Worm (Caenorhabditis elegans): Measurements from ENCODE around the gene ugt-14.

The ugt-14 gene

ce11 chrV:4871992-4872391 lies 34.1 kb upstream of the ugt-14 start, which contains the start of gene srd-33:
Gene srd-33, plus strand, starts transcription at chrV:4872292.
- TF ChIP-seq pes-1 (GFP tag; IDR thresholded peaks at IDR 0.05) (no peak), ama-1 (optimal IDR thresholded peaks at IDR 0.05) (no peak), ceh-36 (tag; optimal IDR thresholded peaks at IDR 0.05) (no peak), tbx-37 (GFP tag; conservative IDR thresholded peaks at IDR 0.05) (no peak), sea-1 (GFP tag; conservative IDR thresholded peaks at IDR 0.05) (no peak), B0310.2 (tag; optimal IDR thresholded peaks at IDR 0.05) (no peak), F13C5.2 (tag; optimal IDR thresholded peaks at IDR 0.05) (no peak), tbx-11 (GFP tag; IDR thresholded peaks at IDR 0.05) (no peak), ceh-13 (GFP tag; optimal IDR thresholded peaks at IDR 0.05) (no peak), hnd-1 (tag; optimal IDR thresholded peaks at IDR 0.05) (no peak), flt-1 (GFP tag; IDR thresholded peaks at IDR 0.05) (no peak), hmbx-1 (tag; optimal IDR thresholded peaks at IDR 0.05) (no peak), tra-4 (tag; optimal IDR thresholded peaks at IDR 0.05) (no peak), hmg-4 (GFP tag; optimal IDR thresholded peaks at IDR 0.05) (no peak), scrt-1 (GFP tag; IDR thresholded peaks at IDR 0.05) (no peak)

- TF ChIP-seq sea-1 (GFP tag; conservative IDR thresholded peaks at IDR 0.05) (no peak), pes-1 (GFP tag; IDR thresholded peaks at IDR 0.05) (no peak), ama-1 (optimal IDR thresholded peaks at IDR 0.05) (no peak), scrt-1 (GFP tag; IDR thresholded peaks at IDR 0.05) (no peak), tra-4 (tag; optimal IDR thresholded peaks at IDR 0.05) (no peak), hnd-1 (tag; optimal IDR thresholded peaks at IDR 0.05) (no peak), tbx-37 (GFP tag; conservative IDR thresholded peaks at IDR 0.05) (no peak), ets-7 (tag; optimal IDR thresholded peaks at IDR 0.05) (no peak), hmg-4 (GFP tag; optimal IDR thresholded peaks at IDR 0.05) (no peak), aly-1 (tag; optimal IDR thresholded peaks at IDR 0.05) (no peak), F13C5.2 (tag; optimal IDR thresholded peaks at IDR 0.05) (no peak), ceh-13 (GFP tag; optimal IDR thresholded peaks at IDR 0.05) (no peak), flt-1 (GFP tag; IDR thresholded peaks at IDR 0.05) (no peak), B0310.2 (tag; optimal IDR thresholded peaks at IDR 0.05) (no peak)
Observed at ce11 chrV:4877587-4877986, 28.5 kb upstream of the ugt-14 start, which contains the start of gene T19H12.6. Gene T19H12.6, minus strand, starts transcription at chrV:4877687.

ce11 chrV:4879251-4879650 lies 26.8 kb upstream of the ugt-14 start, which contains the start of gene T19H12.15:
Gene T19H12.15, minus strand, starts transcription at chrV:4879351.
- TF ChIP-seq hnd-1 (tag; optimal IDR thresholded peaks at IDR 0.05) (no peak), tbx-11 (GFP tag; IDR thresholded peaks at IDR 0.05) (no peak), hmbx-1 (tag; optimal IDR thresholded peaks at IDR 0.05) (no peak)

- no peak for TF ChIP-seq ceh-36 (tag; optimal IDR thresholded peaks at IDR 0.05)
- TF ChIP-seq tbx-37 (GFP tag; conservative IDR thresholded peaks at IDR 0.05), result no peak
- TF ChIP-seq F13C5.2 (tag; optimal IDR thresholded peaks at IDR 0.05), result no peak
- TF ChIP-seq ama-1 (optimal IDR thresholded peaks at IDR 0.05), result no peak
- TF ChIP-seq hnd-1 (tag; optimal IDR thresholded peaks at IDR 0.05), result no peak
- no peak for TF ChIP-seq tbx-11 (GFP tag; IDR thresholded peaks at IDR 0.05)
Observed at ce11 chrV:4881377-4881776, 24.7 kb upstream of the ugt-14 start, which contains the start of gene str-32. Gene str-32, minus strand, starts transcription at chrV:4881477.

ce11 chrV:4884490-4884889 lies 21.6 kb upstream of the ugt-14 start, which contains the start of gene T19H12.12:
Gene T19H12.12, plus strand, starts transcription at chrV:4884790.
- TF ChIP-seq tbx-11 (GFP tag; IDR thresholded peaks at IDR 0.05) (no peak), scrt-1 (GFP tag; IDR thresholded peaks at IDR 0.05) (no peak), tra-4 (tag; optimal IDR thresholded peaks at IDR 0.05) (no peak), ceh-36 (tag; optimal IDR thresholded peaks at IDR 0.05) (no peak), flt-1 (GFP tag; IDR thresholded peaks at IDR 0.05) (no peak), sea-1 (GFP tag; conservative IDR thresholded peaks at IDR 0.05) (no peak), tbx-37 (GFP tag; conservative IDR thresholded peaks at IDR 0.05) (no peak), ceh-13 (GFP tag; optimal IDR thresholded peaks at IDR 0.05) (no peak), hmg-4 (GFP tag; optimal IDR thresholded peaks at IDR 0.05) (no peak), B0310.2 (tag; optimal IDR thresholded peaks at IDR 0.05) (no peak), pes-1 (GFP tag; IDR thresholded peaks at IDR 0.05) (no peak), F13C5.2 (tag; optimal IDR thresholded peaks at IDR 0.05) (no peak), hnd-1 (tag; optimal IDR thresholded peaks at IDR 0.05) (no peak)

ce11 chrV:4885372-4885771 lies 20.7 kb upstream of the ugt-14 start, which contains the start of gene T19H12.3:
Gene T19H12.3, plus strand, starts transcription at chrV:4885672.
- no peak for TF ChIP-seq sea-1 (GFP tag; conservative IDR thresholded peaks at IDR 0.05)
- TF ChIP-seq hnd-1 (tag; optimal IDR thresholded peaks at IDR 0.05), result no peak
- no peak for TF ChIP-seq tbx-11 (GFP tag; IDR thresholded peaks at IDR 0.05)
- TF ChIP-seq hmbx-1 (tag; optimal IDR thresholded peaks at IDR 0.05), result no peak
- TF ChIP-seq ceh-36 (tag; optimal IDR thresholded peaks at IDR 0.05), result no peak
- no peak for TF ChIP-seq scrt-1 (GFP tag; IDR thresholded peaks at IDR 0.05)
- TF ChIP-seq ama-1 (optimal IDR thresholded peaks at IDR 0.05), result no peak
- no peak for TF ChIP-seq ets-7 (tag; optimal IDR thresholded peaks at IDR 0.05)
- no peak for TF ChIP-seq tra-4 (tag; optimal IDR thresholded peaks at IDR 0.05)
- no peak for TF ChIP-seq ceh-13 (GFP tag; optimal IDR thresholded peaks at IDR 0.05)
- TF ChIP-seq aly-1 (tag; optimal IDR thresholded peaks at IDR 0.05), result no peak
- TF ChIP-seq hmg-4 (GFP tag; optimal IDR thresholded peaks at IDR 0.05), result no peak
- TF ChIP-seq B0310.2 (tag; optimal IDR thresholded peaks at IDR 0.05), result no peak
- TF ChIP-seq F13C5.2 (tag; optimal IDR thresholded peaks at IDR 0.05), result no peak
- TF ChIP-seq pes-1 (GFP tag; IDR thresholded peaks at IDR 0.05), result no peak

ce11 chrV:4889477-4889876 lies 16.6 kb upstream of the ugt-14 start, which contains the start of gene ugt-12:
Gene ugt-12, minus strand, starts transcription at chrV:4889629.
- TF ChIP-seq tbx-37 (GFP tag; conservative IDR thresholded peaks at IDR 0.05) (no peak), hmbx-1 (tag; optimal IDR thresholded peaks at IDR 0.05) (no peak), flt-1 (GFP tag; IDR thresholded peaks at IDR 0.05) (no peak), scrt-1 (GFP tag; IDR thresholded peaks at IDR 0.05) (no peak), tbx-11 (GFP tag; IDR thresholded peaks at IDR 0.05) (no peak), ama-1 (optimal IDR thresholded peaks at IDR 0.05) (no peak), ceh-13 (GFP tag; optimal IDR thresholded peaks at IDR 0.05) (no peak)

- TF ChIP-seq hmbx-1 (tag; optimal IDR thresholded peaks at IDR 0.05), result no peak
Observed at ce11 chrV:4889976-4890479, 16.0 kb upstream of the ugt-14 start, which contains the start of gene T19H12.2. Gene T19H12.2, plus strand, starts transcription at chrV:4890429.
